Fruit fly (Drosophila melanogaster) whole organism, embryonic: ENCODE data around the gene AP-1sigma.

ENCODE experiments used
- Adf1 ChIP-seq: fragments of 200-800 bp; sonication (Bioruptor generic); IDR thresholded peaks from 2 replicates; pipeline ENCODE4 v1.3.6; 2022; ENCODE audit warnings: missing biosample characterization, missing genetic modification characterization
- C15 ChIP-seq: fragments of 200-800 bp; sonication (Bioruptor generic); IDR thresholded peaks from 3 replicates; pipeline ENCODE4 v1.3.6; 2022; ENCODE audit warnings: missing biosample characterization, missing genetic modification characterization
- CG10959 ChIP-seq: fragments of 200-800 bp; sonication (Bioruptor generic); IDR thresholded peaks from 2 replicates; pipeline ENCODE4 v1.3.6; 2022; ENCODE audit warnings: missing biosample characterization, missing genetic modification characterization
- CG11723 ChIP-seq: fragments of 200-800 bp; sonication (Bioruptor generic); optimal IDR thresholded peaks from 2 replicates; lab custom pipeline; 2017; ENCODE audit warnings: missing biosample characterization, mild to moderate bottlenecking, missing genetic modification characterization
- CG1233 ChIP-seq: fragments of 200-800 bp; sonication (Bioruptor generic); optimal IDR thresholded peaks from 4 replicates; lab custom pipeline; 2018; ENCODE audit warnings: missing biosample characterization, mild to moderate bottlenecking, missing genetic modification characterization
- CG13123 ChIP-seq: fragments of 200-800 bp; sonication (Bioruptor generic); optimal IDR thresholded peaks from 2 replicates; lab custom pipeline; 2016; ENCODE audit warnings: missing biosample characterization, missing genetic modification characterization
- CG13424 ChIP-seq: fragments of 200-800 bp; sonication (Bioruptor generic); optimal IDR thresholded peaks from 2 replicates; lab custom pipeline; 2019; ENCODE audit warnings: missing biosample characterization, mild to moderate bottlenecking, missing genetic modification characterization, moderate library complexity
- CG13894 ChIP-seq: fragments of 200-800 bp; sonication (Bioruptor generic); optimal IDR thresholded peaks from 3 replicates; lab custom pipeline; 2018; ENCODE audit warnings: missing biosample characterization, mild to moderate bottlenecking, missing genetic modification characterization, moderate library complexity
- CG15073 ChIP-seq: fragments of 200-800 bp; sonication (Bioruptor generic); optimal IDR thresholded peaks from 2 replicates; lab custom pipeline; 2016; ENCODE audit warnings: missing biosample characterization, missing genetic modification characterization
- CG15479 ChIP-seq: fragments of 200-800 bp; sonication (Bioruptor generic); optimal IDR thresholded peaks from 3 replicates; lab custom pipeline; 2019; ENCODE audit warnings: missing biosample characterization, mild to moderate bottlenecking, missing genetic modification characterization, moderate library complexity
- CG1603 ChIP-seq: fragments of 200-800 bp; sonication (Bioruptor generic); optimal IDR thresholded peaks from 2 replicates; lab custom pipeline; 2019; ENCODE audit warnings: missing biosample characterization, mild to moderate bottlenecking, missing genetic modification characterization, moderate library complexity
- CG1792 ChIP-seq: fragments of 200-800 bp; sonication (Bioruptor generic); optimal IDR thresholded peaks from 2 replicates; lab custom pipeline; 2016; ENCODE audit warnings: missing biosample characterization, missing genetic modification characterization
- CG33557 ChIP-seq: fragments of 200-800 bp; sonication (Bioruptor generic); optimal IDR thresholded peaks from 2 replicates; lab custom pipeline; 2019; ENCODE audit warnings: missing biosample characterization, mild to moderate bottlenecking, missing genetic modification characterization, moderate library complexity
- CG3726 ChIP-seq: fragments of 200-800 bp; sonication (Bioruptor generic); IDR thresholded peaks from 3 replicates; pipeline ENCODE4, ENCODE4 v1.3.6; 2022; ENCODE audit warnings: missing biosample characterization, missing genetic modification characterization
- CG42726 ChIP-seq: fragments of 200-800 bp; sonication (Bioruptor generic); IDR thresholded peaks from 2 replicates; pipeline ENCODE4 v1.3.6; 2022; ENCODE audit warnings: missing biosample characterization, missing genetic modification characterization; ENCODE audit not compliant: partially characterized antibody
- CG5953 ChIP-seq: fragments of 200-800 bp; sonication (Bioruptor generic); IDR thresholded peaks from 2 replicates; pipeline ENCODE4 v1.3.6; 2022; ENCODE audit warnings: missing biosample characterization, missing genetic modification characterization
- CG6175 ChIP-seq: fragments of 200-800 bp; sonication (Bioruptor generic); IDR thresholded peaks from 3 replicates; pipeline ENCODE4 v1.3.6; 2022; ENCODE audit warnings: missing biosample characterization, missing genetic modification characterization
- CG7928 ChIP-seq: fragments of 200-800 bp; sonication (Bioruptor generic); optimal IDR thresholded peaks from 2 replicates; lab custom pipeline; 2017; ENCODE audit warnings: missing biosample characterization, mild to moderate bottlenecking, missing genetic modification characterization
- CG9215 ChIP-seq: fragments of 200-800 bp; sonication (Bioruptor generic); IDR thresholded peaks from 2 replicates; pipeline ENCODE4 v1.3.6; 2022; ENCODE audit warnings: missing biosample characterization, missing genetic modification characterization
- CG9817 ChIP-seq: fragments of 200-800 bp; sonication (Bioruptor generic); optimal IDR thresholded peaks from 2 replicates; lab custom pipeline; 2018; ENCODE audit warnings: missing biosample characterization, mild to moderate bottlenecking, missing genetic modification characterization, moderate library complexity
- CHES-1-like ChIP-seq: fragments of 200-800 bp; sonication (Bioruptor generic); optimal IDR thresholded peaks from 2 replicates; lab custom pipeline; 2016; ENCODE audit warnings: missing biosample characterization, missing genetic modification characterization
- Chrac-16 ChIP-seq: fragments of 200-800 bp; sonication (Bioruptor generic); optimal IDR thresholded peaks from 3 replicates; lab custom pipeline; 2016; ENCODE audit warnings: missing biosample characterization, missing genetic modification characterization
- Dbx ChIP-seq: fragments of 200-800 bp; sonication (Bioruptor generic); IDR thresholded peaks from 3 replicates; pipeline ENCODE4 v1.3.6; 2022; ENCODE audit warnings: missing biosample characterization, missing genetic modification characterization
- Dp ChIP-seq: fragments of 200-800 bp; sonication (Bioruptor generic); optimal IDR thresholded peaks from 2 replicates; lab custom pipeline; 2018; ENCODE audit warnings: missing biosample characterization, mild to moderate bottlenecking, missing genetic modification characterization, moderate library complexity
- H15 ChIP-seq: fragments of 200-800 bp; sonication (Bioruptor generic); IDR thresholded peaks from 3 replicates; pipeline ENCODE4 v1.3.6; 2022; ENCODE audit warnings: missing biosample characterization, missing genetic modification characterization
- H2.0 ChIP-seq: fragments of 200-800 bp; sonication (Bioruptor generic); IDR thresholded peaks from 2 replicates; pipeline ENCODE4 v1.3.6; 2022; ENCODE audit warnings: missing biosample characterization, missing genetic modification characterization
- Hand ChIP-seq: fragments of 200-800 bp; sonication (Bioruptor generic); optimal IDR thresholded peaks from 2 replicates; lab custom pipeline; 2017; ENCODE audit warnings: mild to moderate bottlenecking, missing biosample characterization, missing genetic modification reagents, missing genetic modification characterization
- Hr51 ChIP-seq, 2 experiments: fragments of 200-800 bp; sonication (Bioruptor generic); optimal IDR thresholded peaks; 2 replicates in 1 of 2; 3 replicates in 1 of 2; lab custom pipeline; 2016 to 2018; ENCODE audit warnings: missing biosample characterization in 2 of 2, missing genetic modification characterization in 2 of 2, mild to moderate bottlenecking in 1 of 2, moderate library complexity in 1 of 2
- Sin3A ChIP-seq: fragments of >200 bp; optimal IDR thresholded peaks from 2 replicates; lab custom pipeline; 2018
- Ssrp ChIP-seq: fragments of 200-800 bp; sonication (Bioruptor generic); optimal IDR thresholded peaks from 2 replicates; lab custom pipeline; 2018; ENCODE audit warnings: missing biosample characterization, mild to moderate bottlenecking, missing genetic modification characterization, moderate library complexity
- Stat92E ChIP-seq, 3 experiments: fragments of >200 bp in 2 of 3; fragments of 200-800 bp in 1 of 3; sonication (Bioruptor generic) in 1 of 3; optimal IDR thresholded peaks; 2 replicates each; lab custom pipeline; 2017 to 2019; ENCODE audit warnings: missing biosample characterization in 3 of 3, missing genetic modification characterization in 3 of 3, mild to moderate bottlenecking in 1 of 3, moderate library complexity in 1 of 3
- Vsx1 ChIP-seq: fragments of 200-800 bp; sonication (Bioruptor generic); optimal IDR thresholded peaks from 2 replicates; lab custom pipeline; 2017; ENCODE audit warnings: missing biosample characterization, mild to moderate bottlenecking, missing genetic modification characterization, missing genetic modification reagents
- YL-1 ChIP-seq: fragments of 200-800 bp; sonication (Bioruptor generic); optimal IDR thresholded peaks from 3 replicates; lab custom pipeline; 2017; ENCODE audit warnings: missing biosample characterization, mild to moderate bottlenecking, missing genetic modification characterization
- ac ChIP-seq: fragments of 200-800 bp; sonication (Bioruptor generic); optimal IDR thresholded peaks from 3 replicates; lab custom pipeline; 2017; ENCODE audit warnings: missing biosample characterization, mild to moderate bottlenecking, missing genetic modification characterization
- ase ChIP-seq: fragments of 200-800 bp; sonication (Bioruptor generic); IDR thresholded peaks from 3 replicates; pipeline ENCODE4 v1.3.6; 2022; ENCODE audit warnings: missing biosample characterization, missing genetic modification characterization
- dan ChIP-seq: fragments of 200-800 bp; sonication (Bioruptor generic); IDR thresholded peaks from 2 replicates; pipeline ENCODE4 v1.3.6; 2022; ENCODE audit warnings: missing biosample characterization, missing genetic modification characterization
- disco-r ChIP-seq: fragments of 200-800 bp; sonication (Bioruptor generic); optimal IDR thresholded peaks from 2 replicates; lab custom pipeline; 2016; ENCODE audit warnings: missing biosample characterization, missing genetic modification characterization
- dpn ChIP-seq, 2 experiments: fragments of 200-800 bp; sonication (Bioruptor generic); optimal IDR thresholded peaks; 3 replicates each; lab custom pipeline; 2016; ENCODE audit warnings: missing biosample characterization in 2 of 2, missing genetic modification characterization in 2 of 2
- eve ChIP-seq, 2 experiments: fragments of >200 bp; optimal IDR thresholded peaks; 2 replicates each; lab custom pipeline; 2017; ENCODE audit warnings: missing biosample characterization in 2 of 2, missing genetic modification characterization in 2 of 2
- mirr ChIP-seq: fragments of 200-800 bp; sonication (Bioruptor generic); optimal IDR thresholded peaks from 3 replicates; lab custom pipeline; 2018; ENCODE audit warnings: missing biosample characterization, mild to moderate bottlenecking, missing genetic modification characterization
- org-1 ChIP-seq: fragments of 200-800 bp; sonication (Bioruptor generic); optimal IDR thresholded peaks from 2 replicates; lab custom pipeline; 2017; ENCODE audit warnings: missing biosample characterization, missing genetic modification characterization
- pan ChIP-seq, 4 experiments: fragments of >200 bp in 3 of 4; fragments of 200-800 bp in 1 of 4; sonication (Bioruptor generic) in 1 of 4; optimal IDR thresholded peaks in 3 of 4; IDR thresholded peaks in 1 of 4; 2 replicates each; pipeline versions ENCODE4 v1.3.6 to Lab custom; 2017 to 2022; ENCODE audit warnings: missing biosample characterization in 2 of 4, missing genetic modification characterization in 2 of 4, mixed read lengths in 1 of 4
- pho ChIP-seq: fragments of 200-800 bp; sonication (Bioruptor generic); optimal IDR thresholded peaks from 2 replicates; lab custom pipeline; 2016; ENCODE audit warnings: missing biosample characterization, missing genetic modification characterization
- prd ChIP-seq, 3 experiments: fragments of >200 bp in 2 of 3; fragments of 200-800 bp in 1 of 3; sonication (Bioruptor generic) in 1 of 3; optimal IDR thresholded peaks in 2 of 3; IDR thresholded peaks in 1 of 3; 2 replicates in 2 of 3; 3 replicates in 1 of 3; pipeline versions ENCODE4 v1.3.6 to Lab custom; 2017 to 2022; ENCODE audit warnings: missing biosample characterization in 1 of 3, missing genetic modification characterization in 1 of 3
- ranshi ChIP-seq: fragments of 200-800 bp; sonication (Bioruptor generic); IDR thresholded peaks from 2 replicates; pipeline ENCODE4 v1.3.6; 2022; ENCODE audit warnings: missing biosample characterization, missing genetic modification characterization
- shn ChIP-seq: fragments of 200-800 bp; sonication (Bioruptor generic); optimal IDR thresholded peaks from 3 replicates; lab custom pipeline; 2016; ENCODE audit warnings: missing biosample characterization, missing genetic modification characterization
- sug ChIP-seq: fragments of 200-800 bp; optimal IDR thresholded peaks from 2 replicates; lab custom pipeline; 2019; ENCODE audit warnings: missing biosample characterization, mild to moderate bottlenecking, missing genetic modification characterization, moderate library complexity
- trh ChIP-seq: fragments of 200-800 bp; sonication (Bioruptor generic); optimal IDR thresholded peaks from 2 replicates; lab custom pipeline; 2016; ENCODE audit warnings: missing biosample characterization, missing genetic modification characterization

The AP-1sigma gene

dm6 chr3R:23942550-23942949 lies 15.9 kb upstream of the AP-1sigma start (continued):
- no peak for TF ChIP-seq prd (optimal IDR thresholded peaks at IDR 0.05; lab: Kevin White, UChicago)
- TF ChIP-seq prd (GFP tag; IDR thresholded peaks at IDR 0.05; lab: Robert Waterston, UW): 0 out of 3 replicates have a peak, but pooled peaks have one; percentile 13
- peak; percentile 10 for TF ChIP-seq CHES-1-like

dm6 chr3R:23942965-23943413 lies 15.5 kb upstream of the AP-1sigma start, which contains the start of gene Gdh:
Gdh (minus strand) TSS chr3R:23943101.
- no peak for TF ChIP-seq H15 (GFP tag; lab: Robert Waterston, UW)
- TF ChIP-seq Hand: peak; percentile 65
- TF ChIP-seq CG13424 (tag; lab: Kevin White, UChicago): peak; percentile 5
- peak; percentile 68 for TF ChIP-seq sug (tag; lab: Kevin White, UChicago)
- TF ChIP-seq CG5953 (GFP tag; lab: Robert Waterston, UW): no peak
- TF ChIP-seq CG1792: no peak
- TF ChIP-seq trh: no peak
- TF ChIP-seq disco-r: no peak
- no peak for TF ChIP-seq dan (GFP tag; lab: Robert Waterston, UW)
- no peak for TF ChIP-seq CG9215 (GFP tag; lab: Robert Waterston, UW)
- TF ChIP-seq CG9817 (tag; lab: Kevin White, UChicago): no peak
- peak; percentile 27; the same call in 1 of the 2 replicates for TF ChIP-seq ranshi (GFP tag; lab: Robert Waterston, UW)
- TF ChIP-seq pho (GFP tag; lab: Kevin White, UChicago): no peak
- no peak for TF ChIP-seq Hr51 (GFP tag; optimal IDR thresholded peaks at IDR 0.05; lab: Kevin White, UChicago)
- TF ChIP-seq H2.0 (GFP tag; lab: Robert Waterston, UW): no peak
- no peak for TF ChIP-seq Dp (GFP tag; lab: Kevin White, UChicago)
- TF ChIP-seq ase (GFP tag; lab: Robert Waterston, UW): no peak
- no peak for TF ChIP-seq CG15479
- no peak for TF ChIP-seq shn (GFP tag; lab: Kevin White, UChicago)
- TF ChIP-seq CG13894 (tag; lab: Kevin White, UChicago): peak; percentile 43
- no peak for TF ChIP-seq CG13123 (GFP tag; lab: Kevin White, UChicago)
- TF ChIP-seq CG11723: no peak
- TF ChIP-seq mirr (GFP tag; lab: Kevin White, UChicago): peak; percentile 64
- no peak for TF ChIP-seq CG10959 (GFP tag; lab: Robert Waterston, UW)
- TF ChIP-seq Stat92E (GFP tag; optimal IDR thresholded peaks at IDR 0.05; lab: Kevin White, UChicago): peak in 1 of 3 experiments; percentile 12
- peak; percentile 70; the same call in 1 of the 2 replicates for TF ChIP-seq CG42726 (GFP tag; lab: Robert Waterston, UW)
- TF ChIP-seq pan (optimal IDR thresholded peaks at IDR 0.05; lab: Kevin White, UChicago): no peak
- peak in 1 of 2 experiments; percentile 34 for TF ChIP-seq pan (GFP tag; optimal IDR thresholded peaks at IDR 0.05 in 1 of 2, IDR thresholded peaks at IDR 0.05 in 1 of 2)
- TF ChIP-seq Adf1 (GFP tag; lab: Robert Waterston, UW): peak; percentile 69; the same call in 1 of the 2 replicates
- no peak for TF ChIP-seq Ssrp (tag; lab: Kevin White, UChicago)
- no peak for TF ChIP-seq CG7928 (GFP tag; lab: Kevin White, UChicago)
- TF ChIP-seq CG15073: no peak
- TF ChIP-seq Sin3A (lab: Kevin White, UChicago): no peak
- no peak for TF ChIP-seq ac (GFP tag; lab: Kevin White, UChicago)
- peak in 1 of 2 experiments; percentile 13 for TF ChIP-seq dpn (GFP tag; optimal IDR thresholded peaks at IDR 0.05; lab: Kevin White, UChicago)
- TF ChIP-seq Dbx (GFP tag; lab: Robert Waterston, UW): peak; percentile 59; the same call in 2 of the 3 replicates
- TF ChIP-seq CG33557: no peak
- TF ChIP-seq Vsx1 (GFP tag; lab: Kevin White, UChicago): no peak
- peak; percentile 30 for TF ChIP-seq YL-1 (GFP tag; lab: Kevin White, UChicago)
- no peak for TF ChIP-seq Chrac-16
- no peak for TF ChIP-seq CG3726 (GFP tag; lab: Robert Waterston, UW)
- TF ChIP-seq CG1603 (tag; lab: Kevin White, UChicago): no peak
- TF ChIP-seq CG6175 (GFP tag; lab: Robert Waterston, UW): no peak
- TF ChIP-seq org-1 (GFP tag; lab: Kevin White, UChicago): no peak
- no peak for TF ChIP-seq eve (GFP tag; optimal IDR thresholded peaks at IDR 0.05; lab: Kevin White, UChicago)
- TF ChIP-seq C15 (GFP tag; lab: Robert Waterston, UW): 0 out of 3 replicates have a peak, but pooled peaks have one; percentile 40
- no peak for TF ChIP-seq CG1233 (GFP tag; lab: Kevin White, UChicago)
